Fruit fly (Drosophila melanogaster): Measurements from ENCODE around the gene CG10375.

Gene CG10375

dm6 chr3R:23782456-23783402, 15.2 kb downstream of the CG10375 start (continued):
- TF ChIP-seq nau (GFP tag; optimal IDR thresholded peaks at IDR 0.05), result peak; percentile 72
- peak; percentile 81 for TF ChIP-seq CG8359 (GFP tag; optimal IDR thresholded peaks at IDR 0.05; ENCODE audit: borderline replicate concordance)
- no peak for TF ChIP-seq CG11085 (GFP tag; IDR thresholded peaks at IDR 0.05)
- peak; percentile 79 for TF ChIP-seq BtbVII (GFP tag; optimal IDR thresholded peaks at IDR 0.05)
- no peak for TF ChIP-seq Lim3 (GFP tag; IDR thresholded peaks at IDR 0.05)
- TF ChIP-seq CG4404 (GFP tag; IDR thresholded peaks at IDR 0.05), result peak; percentile 93
- TF ChIP-seq chn (GFP tag; optimal IDR thresholded peaks at IDR 0.05), result peak; percentile 78
- peak; percentile 92 for TF ChIP-seq CG8924 (tag; optimal IDR thresholded peaks at IDR 0.05)
- TF ChIP-seq NFAT (GFP tag; IDR thresholded peaks at IDR 0.05), result peak; percentile 22; the same call in 1 of the 2 replicates
- peak; percentile 42 for TF ChIP-seq Myb (GFP tag; optimal IDR thresholded peaks at IDR 0.05)
- peak; percentile 97 for TF ChIP-seq oc (tag; optimal IDR thresholded peaks at IDR 0.05)
- TF ChIP-seq Hmx (GFP tag; optimal IDR thresholded peaks at IDR 0.05), result peak; percentile 47
- TF ChIP-seq CG12769 (tag; optimal IDR thresholded peaks at IDR 0.05), result peak; percentile 82
- TF ChIP-seq CG12299 (tag; optimal IDR thresholded peaks at IDR 0.05), result peak; percentile 76
- 0 out of 2 replicates have a peak, but pooled peaks have one; percentile 22 for TF ChIP-seq nerfin-2 (GFP tag; IDR thresholded peaks at IDR 0.05; ENCODE audit: partially characterized antibody)
- peak; percentile 38 for TF ChIP-seq CG14965 (GFP tag; optimal IDR thresholded peaks at IDR 0.05; ENCODE audit: borderline replicate concordance)
- peak; percentile 57; the same call in 1 of the 3 replicates for TF ChIP-seq jigr1 (GFP tag; IDR thresholded peaks at IDR 0.05)
- TF ChIP-seq prd (optimal IDR thresholded peaks at IDR 0.05), result no peak
- peak; percentile 94 for TF ChIP-seq prd (GFP tag; IDR thresholded peaks at IDR 0.05)
- TF ChIP-seq Bdp1 (GFP tag; optimal IDR thresholded peaks at IDR 0.05), result peak; percentile 72
- no peak for TF ChIP-seq Scr (GFP tag; IDR thresholded peaks at IDR 0.05; ENCODE audit: partially characterized antibody)
- peak; percentile 30; the same call in 1 of the 2 replicates for TF ChIP-seq seq (GFP tag; IDR thresholded peaks at IDR 0.05)
- TF ChIP-seq CG11723 (GFP tag; optimal IDR thresholded peaks at IDR 0.05), result peak; percentile 79
- peak; percentile 78 for TF ChIP-seq E2f1 (GFP tag; IDR thresholded peaks at IDR 0.05)
- peak; percentile 76 for TF ChIP-seq CG10366 (GFP tag; IDR thresholded peaks at IDR 0.05)
- TF ChIP-seq CG33213 (GFP tag; optimal IDR thresholded peaks at IDR 0.05), result peak; percentile 39
- TF ChIP-seq sqz (GFP tag; optimal IDR thresholded peaks at IDR 0.05), result peak; percentile 91
- TF ChIP-seq CG17385 (GFP tag; optimal IDR thresholded peaks at IDR 0.05), result peak; percentile 80
- peak; percentile 77; the same call in 1 of the 2 replicates for TF ChIP-seq dan (GFP tag; IDR thresholded peaks at IDR 0.05)
- TF ChIP-seq CG4730 (GFP tag; IDR thresholded peaks at IDR 0.05), result peak; percentile 84
- TF ChIP-seq Mes4 (GFP tag; optimal IDR thresholded peaks at IDR 0.05), result peak; percentile 84
- no peak for TF ChIP-seq Oaz (GFP tag; IDR thresholded peaks at IDR 0.05)
- no peak for TF ChIP-seq HLH4C (GFP tag; IDR thresholded peaks at IDR 0.05; ENCODE audit: partially characterized antibody)
- TF ChIP-seq CG10543 (GFP tag; optimal IDR thresholded peaks at IDR 0.05), result peak; percentile 91
- peak in 1 of 2 experiments; percentile 51 for TF ChIP-seq crp (GFP tag; optimal IDR thresholded peaks at IDR 0.05)
- TF ChIP-seq CG12942 (GFP tag; optimal IDR thresholded peaks at IDR 0.05), result peak; percentile 81
- peak; percentile 37 for TF ChIP-seq CG3163 (GFP tag; optimal IDR thresholded peaks at IDR 0.05)
- peak; percentile 68 for TF ChIP-seq CG31388 (GFP tag; optimal IDR thresholded peaks at IDR 0.05)
- TF ChIP-seq hbn (GFP tag; IDR thresholded peaks at IDR 0.05; ENCODE audit: partially characterized antibody), result no peak
- TF ChIP-seq CG43689 (GFP tag; IDR thresholded peaks at IDR 0.05), result peak; percentile 65
- TF ChIP-seq CG14860 (GFP tag; IDR thresholded peaks at IDR 0.05; ENCODE audit: partially characterized antibody), result no peak
- peak; percentile 54 for TF ChIP-seq Jarid2 (GFP tag; optimal IDR thresholded peaks at IDR 0.05)
- TF ChIP-seq CG8281 (tag; optimal IDR thresholded peaks at IDR 0.05), result peak; percentile 62
- peak; percentile 79 for TF ChIP-seq CG6683 (GFP tag; optimal IDR thresholded peaks at IDR 0.05)
- TF ChIP-seq CG16813 (GFP tag; IDR thresholded peaks at IDR 0.05; ENCODE audit: partially characterized antibody), result no peak
- peak; percentile 89 for TF ChIP-seq ATbp (GFP tag; optimal IDR thresholded peaks at IDR 0.05)
- TF ChIP-seq Adf1 (GFP tag; IDR thresholded peaks at IDR 0.05), result peak; percentile 65

Data from whole organism, embryonic.